Fruit fly (Drosophila melanogaster): ENCODE data around the gene Tmep.

DNA sequence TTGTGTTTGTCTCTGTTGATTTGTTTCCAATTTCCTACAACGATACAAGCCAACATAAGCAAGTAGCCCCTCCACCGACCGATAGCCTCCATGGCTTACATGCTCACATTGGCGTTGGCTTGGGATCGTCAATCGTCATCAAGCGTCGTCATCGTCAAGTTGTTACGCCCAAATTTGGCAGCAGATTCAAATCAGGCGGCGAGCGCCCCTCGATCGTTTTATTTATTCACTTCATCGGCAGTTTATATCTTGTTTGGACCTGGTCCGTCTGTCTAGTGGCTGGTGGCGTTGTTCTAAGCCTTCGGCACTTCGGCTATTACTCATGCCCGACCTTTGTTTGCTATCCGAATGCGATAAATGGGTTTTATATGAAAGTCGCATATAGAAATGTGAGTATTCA, 21.2 kb downstream of the Tmep start:
- TF ChIP-seq CG12768 (GFP tag; optimal IDR thresholded peaks at IDR 0.05) = no peak
- TF ChIP-seq CG1620 (GFP tag; optimal IDR thresholded peaks at IDR 0.05) = no peak
- TF ChIP-seq pad (GFP tag; optimal IDR thresholded peaks at IDR 0.05) = no peak

Measured in whole organism, adult.